Fruit fly (Drosophila melanogaster): ENCODE data around the gene CG8353.

DNA sequence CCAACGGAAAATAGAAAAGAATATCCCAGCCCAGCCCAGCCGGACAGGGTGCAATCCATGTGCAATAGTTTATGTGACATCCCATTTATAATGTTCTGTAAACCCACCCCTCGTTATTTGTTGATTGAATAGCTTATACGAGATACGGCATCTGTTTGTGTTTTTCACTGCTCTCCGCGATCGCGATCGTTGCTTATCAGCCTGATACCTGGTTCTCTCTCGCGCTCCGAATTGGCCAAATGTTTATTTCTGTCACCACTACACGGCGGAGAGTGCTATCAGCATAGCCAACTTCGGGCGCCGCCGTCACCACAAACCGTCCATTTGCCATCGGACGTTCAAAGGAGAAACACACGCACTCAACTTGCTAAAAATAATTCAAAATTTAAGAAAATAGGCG is at the start of gene CG8353:
- TF ChIP-seq Sin3A (optimal IDR thresholded peaks at IDR 0.05), result no peak
- TF ChIP-seq insv (optimal IDR thresholded peaks at IDR 0.05), result no peak
- TF ChIP-seq ttk (optimal IDR thresholded peaks at IDR 0.05), result no peak
- no peak for TF ChIP-seq h (optimal IDR thresholded peaks at IDR 0.05)
- no peak for TF ChIP-seq psq (optimal IDR thresholded peaks at IDR 0.05)
- no peak for TF ChIP-seq Myc (optimal IDR thresholded peaks at IDR 0.05)
